Worm (Caenorhabditis elegans): ENCODE measurements around the gene W03C9.2.

Gene W03C9.2

DNA sequence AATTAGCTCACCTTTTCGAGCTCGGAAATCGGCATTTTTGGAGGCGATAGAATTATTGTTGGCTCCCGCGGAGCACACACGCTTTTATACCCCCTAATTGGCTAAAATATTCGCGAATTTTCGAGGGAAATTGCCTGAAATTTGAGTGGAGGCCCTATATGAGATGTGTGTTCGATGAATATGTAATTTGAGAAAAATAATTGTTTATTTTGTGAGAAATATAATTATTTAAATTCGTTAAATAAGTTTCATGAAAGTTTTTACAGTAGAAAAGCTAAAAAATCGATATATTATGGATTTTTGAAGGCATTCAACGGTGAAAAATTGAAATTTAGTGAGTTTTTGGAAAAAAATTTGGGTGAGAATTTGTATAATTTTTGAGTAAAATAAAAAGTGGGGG is 11.5 kb downstream of the W03C9.2 start, which contains the start of gene acbp-6:
Gene acbp-6, minus strand, starts transcription at position 101 of the 400 bp plus-strand sequence.
- TF ChIP-seq cog-1 (tag; optimal IDR thresholded peaks at IDR 0.05) (no peak), med-1 (GFP tag; optimal IDR thresholded peaks at IDR 0.05; ENCODE audit: insufficient read depth) (no peak), ztf-29 (GFP tag; IDR thresholded peaks at IDR 0.05) (no peak), klf-2 (GFP tag; conservative IDR thresholded peaks at IDR 0.05) (no peak), ztf-23 (GFP tag; IDR thresholded peaks at IDR 0.05) (no peak), tab-1 (GFP tag; IDR thresholded peaks at IDR 0.05) (no peak), ref-1 (GFP tag; conservative IDR thresholded peaks at IDR 0.05) (no peak), T22C8.4 (GFP tag; IDR thresholded peaks at IDR 0.05) (no peak), flt-1 (GFP tag; IDR thresholded peaks at IDR 0.05) (no peak)

ce11 chrII:11974048-11974995 is 12.2 kb downstream of the W03C9.2 start:
- TF ChIP-seq flt-1 (GFP tag; IDR thresholded peaks at IDR 0.05) (no peak), ztf-29 (GFP tag; IDR thresholded peaks at IDR 0.05) (no peak)

DNA sequence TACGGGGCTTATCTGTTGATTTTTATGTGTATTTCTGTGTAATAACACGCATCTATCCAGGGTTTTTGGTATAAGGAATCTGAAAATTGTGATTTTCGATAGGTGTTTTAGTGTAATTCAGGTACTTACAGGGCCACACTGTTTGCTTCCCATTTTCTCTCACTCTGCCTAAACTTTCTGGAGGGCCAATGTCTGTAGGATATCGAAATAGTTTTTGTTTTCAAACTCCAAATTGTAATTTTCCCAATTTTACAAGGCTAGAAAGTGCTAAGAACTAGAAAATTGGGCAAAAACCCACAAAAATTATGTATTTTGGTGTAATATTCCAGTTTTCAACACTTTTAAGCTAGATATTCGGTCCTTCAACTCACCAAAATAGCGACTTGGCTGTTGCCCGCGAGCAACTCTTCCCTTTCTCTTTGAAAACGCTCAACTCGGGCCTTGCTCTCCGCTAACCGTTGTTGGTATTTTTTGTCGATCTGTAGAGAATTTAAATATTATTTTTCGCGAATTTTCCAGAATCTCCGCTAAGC is 14.6 kb downstream of the W03C9.2 start:
- no peak for TF ChIP-seq T22C8.4 (GFP tag; IDR thresholded peaks at IDR 0.05)
- no peak for TF ChIP-seq ztf-29 (GFP tag; IDR thresholded peaks at IDR 0.05)
- TF ChIP-seq med-1 (GFP tag; optimal IDR thresholded peaks at IDR 0.05; ENCODE audit: insufficient read depth): no peak
- TF ChIP-seq ref-1 (GFP tag; conservative IDR thresholded peaks at IDR 0.05): no peak
- TF ChIP-seq cog-1 (tag; optimal IDR thresholded peaks at IDR 0.05): no peak
- TF ChIP-seq tab-1 (GFP tag; IDR thresholded peaks at IDR 0.05): no peak

DNA sequence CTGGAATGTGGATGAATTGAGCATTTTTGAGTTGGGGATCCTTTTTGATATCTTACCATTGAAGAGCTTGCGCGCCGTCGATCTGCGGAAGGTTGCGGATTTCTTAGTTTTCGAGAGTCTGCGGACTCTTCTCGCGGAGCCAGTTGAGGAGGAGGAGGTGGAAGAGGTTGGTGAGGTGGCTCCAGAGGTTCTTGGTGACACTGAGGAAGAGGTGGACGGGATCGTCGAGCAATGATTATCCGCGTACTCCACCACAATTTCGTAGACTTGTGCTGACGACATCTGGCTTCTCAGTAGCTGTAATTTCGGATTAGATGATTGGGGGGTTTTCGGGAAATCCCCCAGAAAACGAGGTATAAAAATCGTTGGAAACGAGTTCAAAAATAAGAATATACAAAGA is 15.2 kb downstream of the W03C9.2 start, which contains the start of gene Y17G7B.21:
Gene Y17G7B.21, minus strand, starts transcription at position 299 of the 400 bp plus-strand sequence.
- TF ChIP-seq ztf-29 (GFP tag; IDR thresholded peaks at IDR 0.05): no peak
- TF ChIP-seq T22C8.4 (GFP tag; IDR thresholded peaks at IDR 0.05): no peak
- TF ChIP-seq tab-1 (GFP tag; IDR thresholded peaks at IDR 0.05): no peak
- TF ChIP-seq flt-1 (GFP tag; IDR thresholded peaks at IDR 0.05): 0 out of 2 replicates have a peak, but pooled peaks have one; percentile 50
- TF ChIP-seq ztf-23 (GFP tag; IDR thresholded peaks at IDR 0.05): no peak
- TF ChIP-seq klf-2 (GFP tag; conservative IDR thresholded peaks at IDR 0.05): no peak
- no peak for TF ChIP-seq cog-1 (tag; optimal IDR thresholded peaks at IDR 0.05)

ce11 chrII:11978478-11978877 is 16.3 kb downstream of the W03C9.2 start:
- TF ChIP-seq flt-1 (GFP tag; IDR thresholded peaks at IDR 0.05): no peak
- TF ChIP-seq ref-1 (GFP tag; conservative IDR thresholded peaks at IDR 0.05): no peak
- no peak for TF ChIP-seq T22C8.4 (GFP tag; IDR thresholded peaks at IDR 0.05)
- TF ChIP-seq ztf-23 (GFP tag; IDR thresholded peaks at IDR 0.05): no peak
- TF ChIP-seq med-1 (GFP tag; optimal IDR thresholded peaks at IDR 0.05; ENCODE audit: insufficient read depth): no peak
- no peak for TF ChIP-seq tab-1 (GFP tag; IDR thresholded peaks at IDR 0.05)

- no peak for TF ChIP-seq tab-1 (GFP tag; IDR thresholded peaks at IDR 0.05)
- TF ChIP-seq ztf-29 (GFP tag; IDR thresholded peaks at IDR 0.05): no peak
- TF ChIP-seq med-1 (GFP tag; optimal IDR thresholded peaks at IDR 0.05; ENCODE audit: insufficient read depth): no peak
- TF ChIP-seq ref-1 (GFP tag; conservative IDR thresholded peaks at IDR 0.05): no peak
- no peak for TF ChIP-seq cog-1 (tag; optimal IDR thresholded peaks at IDR 0.05)
- no peak for TF ChIP-seq klf-2 (GFP tag; conservative IDR thresholded peaks at IDR 0.05)
- TF ChIP-seq T22C8.4 (GFP tag; IDR thresholded peaks at IDR 0.05): no peak
- TF ChIP-seq flt-1 (GFP tag; IDR thresholded peaks at IDR 0.05): no peak
- no peak for TF ChIP-seq ztf-23 (GFP tag; IDR thresholded peaks at IDR 0.05)
Observed at ce11 chrII:11978920-11979319, 16.8 kb downstream of the W03C9.2 start.

DNA sequence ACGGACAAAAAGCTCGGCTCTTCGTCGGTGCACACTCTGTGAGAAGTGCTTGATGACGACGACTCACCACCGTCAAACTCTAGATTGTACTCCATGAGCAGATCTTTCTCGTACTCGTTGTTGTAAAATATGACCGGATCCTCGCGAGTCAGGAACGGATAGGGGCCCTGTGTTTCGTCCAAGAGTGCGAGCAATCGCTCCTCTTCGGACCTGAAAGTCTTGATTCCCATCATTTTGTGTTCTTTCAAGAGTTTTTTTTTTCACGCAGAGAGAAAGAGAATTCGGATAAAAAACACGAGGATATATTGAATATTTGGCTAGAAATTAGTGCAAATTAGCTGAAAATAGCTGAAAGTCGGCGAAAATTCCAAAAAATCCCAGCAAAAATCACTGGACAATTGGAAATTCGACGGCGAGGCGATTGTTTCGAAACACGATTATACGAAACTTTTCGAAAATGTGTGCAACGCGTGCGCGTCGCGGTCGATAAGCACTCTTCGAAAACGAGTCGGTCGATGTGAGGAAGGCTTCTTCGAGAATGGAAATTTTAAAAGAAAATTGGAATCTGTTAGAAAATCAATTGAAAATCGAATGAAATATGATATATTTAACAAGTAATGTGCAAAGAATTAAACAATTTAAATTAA is 17.4 kb downstream of the W03C9.2 start, which contains the start of the genes ash-2 and Y17G7B.20:
Gene ash-2, plus strand, starts transcription at position 390 of the 647 bp plus-strand sequence.
Gene Y17G7B.20, minus strand, starts transcription at position 396 of the 647 bp plus-strand sequence.
- TF ChIP-seq tab-1 (GFP tag; IDR thresholded peaks at IDR 0.05) (0 out of 2 replicates have a peak, but pooled peaks have one; percentile 4), cog-1 (tag; optimal IDR thresholded peaks at IDR 0.05) (no peak)

DNA sequence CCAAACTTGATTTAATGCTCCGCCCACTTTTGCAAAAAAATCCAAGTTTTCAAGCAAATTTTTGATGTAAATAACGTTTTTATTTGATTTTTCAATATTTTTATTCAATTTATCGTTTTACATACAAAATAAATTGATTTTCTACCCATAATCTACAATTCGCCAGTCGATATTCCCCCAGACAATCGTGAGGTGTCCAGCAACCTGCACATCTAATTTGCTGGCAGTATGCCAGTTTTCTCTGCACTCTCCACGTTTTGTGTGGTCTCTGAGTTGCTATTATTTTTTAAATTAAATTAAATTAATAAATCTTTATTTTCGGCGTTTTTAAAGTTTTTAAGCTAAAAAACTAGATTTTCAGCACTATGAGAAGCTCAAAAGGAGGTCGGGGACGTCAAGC is 17.9 kb downstream of the W03C9.2 start:
- peak; percentile 76 for TF ChIP-seq ztf-23 (GFP tag; IDR thresholded peaks at IDR 0.05)
- TF ChIP-seq cog-1 (tag; optimal IDR thresholded peaks at IDR 0.05): peak; percentile 62
- 0 out of 2 replicates have a peak, but pooled peaks have one; percentile 8 for TF ChIP-seq tab-1 (GFP tag; IDR thresholded peaks at IDR 0.05)
- peak; percentile 63 for TF ChIP-seq flt-1 (GFP tag; IDR thresholded peaks at IDR 0.05)
- TF ChIP-seq klf-2 (GFP tag; conservative IDR thresholded peaks at IDR 0.05): no peak

DNA sequence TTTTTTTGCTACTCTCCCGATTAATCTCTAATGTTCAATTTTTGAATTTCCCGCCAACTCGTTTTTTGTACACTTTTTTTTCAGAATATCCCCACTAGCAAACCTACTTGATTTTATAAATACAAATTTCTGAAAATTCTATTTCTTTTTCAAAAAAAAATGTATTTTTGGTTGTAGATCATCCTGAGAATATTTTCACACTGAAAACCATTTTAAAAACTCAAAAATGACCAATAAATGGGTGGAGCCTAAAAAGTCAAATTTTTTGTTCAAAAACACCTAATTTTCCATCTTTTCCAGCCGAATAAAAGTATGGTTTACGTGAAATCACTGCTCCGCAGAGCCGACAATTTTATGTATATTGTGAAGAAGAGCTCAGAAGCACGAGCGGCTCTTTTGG is 26.6 kb downstream of the W03C9.2 start, which contains the start of gene Y17G7B.3:
Gene Y17G7B.3, plus strand, starts transcription at position 301 of the 400 bp plus-strand sequence.
- TF ChIP-seq ztf-23 (GFP tag; IDR thresholded peaks at IDR 0.05): no peak
- no peak for TF ChIP-seq med-1 (GFP tag; optimal IDR thresholded peaks at IDR 0.05; ENCODE audit: insufficient read depth)
- no peak for TF ChIP-seq flt-1 (GFP tag; IDR thresholded peaks at IDR 0.05)
- TF ChIP-seq ref-1 (GFP tag; conservative IDR thresholded peaks at IDR 0.05): no peak
- no peak for TF ChIP-seq klf-2 (GFP tag; conservative IDR thresholded peaks at IDR 0.05)
- TF ChIP-seq cog-1 (tag; optimal IDR thresholded peaks at IDR 0.05): no peak
- TF ChIP-seq ztf-29 (GFP tag; IDR thresholded peaks at IDR 0.05): no peak
- no peak for TF ChIP-seq tab-1 (GFP tag; IDR thresholded peaks at IDR 0.05)
- TF ChIP-seq T22C8.4 (GFP tag; IDR thresholded peaks at IDR 0.05): no peak

Data from whole organism, midembryonic.